Fruit fly (Drosophila melanogaster) S2 (cell line): ENCODE results near the gene rasp.

Source experiments
- CG8478 ChIP-seq: fragments of >200 bp; optimal IDR thresholded peaks from 2 replicates; lab custom pipeline; 2018
- CTCF ChIP-seq, 2 experiments: fragments of >200 bp; optimal IDR thresholded peaks; 2 replicates each; lab custom pipeline; 2018

DNA sequence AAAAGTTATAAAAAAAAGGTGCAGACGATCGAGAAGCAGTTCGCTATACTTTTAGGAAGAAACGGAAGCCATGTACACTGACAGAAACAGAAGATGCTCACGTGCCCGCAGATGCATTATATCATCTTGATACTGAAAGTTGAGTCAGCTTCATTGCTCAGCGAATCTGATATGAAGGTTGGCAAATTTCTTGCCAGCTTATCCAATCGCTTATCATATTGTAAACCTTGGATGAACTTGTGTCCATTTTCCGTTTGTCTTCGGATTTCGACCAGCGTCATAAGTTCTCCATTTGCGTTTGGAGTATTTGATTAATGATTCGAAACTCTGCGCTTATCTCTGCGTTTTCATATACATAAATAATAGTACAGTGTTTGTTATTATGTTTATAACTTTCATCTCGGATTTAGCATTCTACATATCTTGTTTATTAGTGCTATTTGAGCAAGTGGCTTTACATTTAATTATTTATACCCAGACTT is 36.3 kb upstream of the rasp start:
- no peak for TF ChIP-seq CTCF (optimal IDR thresholded peaks at IDR 0.05; lab: Kevin White, UChicago)
- no peak for TF ChIP-seq CG8478
